Fruit fly (Drosophila melanogaster) whole organism, wandering third instar larva: ENCODE data around the gene SelT.

Experiments
- Abd-B ChIP-seq: fragments of >200 bp; optimal IDR thresholded peaks from 2 replicates; lab custom pipeline; 2017; ENCODE audit warnings: missing biosample characterization, missing genetic modification characterization
- CG32264 ChIP-seq: fragments of 200-800 bp; sonication (Bioruptor generic); optimal IDR thresholded peaks from 2 replicates; lab custom pipeline; 2016; ENCODE audit warnings: missing biosample characterization, missing genetic modification characterization
- CG9705 ChIP-seq: fragments of 200-800 bp; sonication (Bioruptor generic); optimal IDR thresholded peaks from 2 replicates; lab custom pipeline; 2018; ENCODE audit warnings: missing biosample characterization, mild to moderate bottlenecking, missing genetic modification characterization
- CrebA ChIP-seq: fragments of 200-800 bp; sonication (Bioruptor generic); optimal IDR thresholded peaks from 2 replicates; lab custom pipeline; 2016; ENCODE audit warnings: missing biosample characterization, mild to moderate bottlenecking, missing genetic modification characterization, borderline replicate concordance
- Dfd ChIP-seq: fragments of >200 bp; optimal IDR thresholded peaks from 2 replicates; lab custom pipeline; 2017; ENCODE audit warnings: missing biosample characterization, missing genetic modification characterization
- Dif ChIP-seq: fragments of 200-275, 200-300 bp; sonication (Bioruptor generic); optimal IDR thresholded peaks from 2 replicates; lab custom pipeline; 2018; ENCODE audit warnings: missing biosample characterization, missing genetic modification characterization; ENCODE audit not compliant: partially characterized antibody
- GATAd ChIP-seq: sonication (Bioruptor generic); optimal IDR thresholded peaks from 2 replicates; lab custom pipeline; 2016; ENCODE audit warnings: missing biosample characterization, missing genetic modification characterization
- HLH106 ChIP-seq: fragments of 200-800 bp; optimal IDR thresholded peaks from 3 replicates; lab custom pipeline; 2019; ENCODE audit warnings: missing biosample characterization, mild to moderate bottlenecking, missing genetic modification characterization, moderate library complexity
- Hnf4 ChIP-seq: fragments of 200-800 bp; sonication (Bioruptor generic); optimal IDR thresholded peaks from 2 replicates; lab custom pipeline; 2016; ENCODE audit warnings: missing biosample characterization, mild to moderate bottlenecking, missing genetic modification characterization
- Hr78 ChIP-seq: fragments of >200 bp; optimal IDR thresholded peaks from 2 replicates; lab custom pipeline; 2017; ENCODE audit warnings: missing biosample characterization, missing genetic modification characterization
- Hr83 ChIP-seq: fragments of 200-300 bp; sonication (Bioruptor generic); optimal IDR thresholded peaks from 2 replicates; lab custom pipeline; 2016; ENCODE audit warnings: missing biosample characterization, mild to moderate bottlenecking, missing genetic modification characterization, moderate library complexity; ENCODE audit not compliant: poor library complexity, severe bottlenecking
- Jra ChIP-seq: sonication (Bioruptor generic); optimal IDR thresholded peaks from 2 replicates; lab custom pipeline; 2016; ENCODE audit warnings: missing biosample characterization, missing genetic modification characterization
- Mio ChIP-seq: sonication (Bioruptor generic); optimal IDR thresholded peaks from 2 replicates; lab custom pipeline; 2016; ENCODE audit warnings: missing biosample characterization, missing genetic modification characterization
- Myc ChIP-seq: fragments of >200 bp; optimal IDR thresholded peaks from 2 replicates; lab custom pipeline; 2017
- N ChIP-seq: fragments of >200 bp; optimal IDR thresholded peaks from 2 replicates; lab custom pipeline; 2018; ENCODE audit warnings: missing biosample characterization, missing external identifiers, missing genetic modification characterization
- OdsH ChIP-seq: fragments of 200-800 bp; sonication (Bioruptor generic); optimal IDR thresholded peaks from 2 replicates; lab custom pipeline; 2016; ENCODE audit warnings: missing biosample characterization, mild to moderate bottlenecking, missing genetic modification characterization
- Rel ChIP-seq, 2 experiments: fragments of 200-800 bp; sonication (Bioruptor generic) in 1 of 2; optimal IDR thresholded peaks; 2 replicates in 1 of 2; 3 replicates in 1 of 2; lab custom pipeline; 2016 to 2019; ENCODE audit warnings: mild to moderate bottlenecking in 2 of 2, missing biosample characterization in 2 of 2, missing genetic modification characterization in 2 of 2, moderate library complexity in 1 of 2
- Sp1 ChIP-seq: fragments of 200-800 bp; sonication (Bioruptor generic); optimal IDR thresholded peaks from 3 replicates; lab custom pipeline; 2019; ENCODE audit warnings: missing biosample characterization, mild to moderate bottlenecking, missing genetic modification characterization, moderate library complexity
- Vsx2 ChIP-seq: fragments of 200-300, 225-300 bp; sonication (Bioruptor generic); optimal IDR thresholded peaks from 2 replicates; lab custom pipeline; 2018; ENCODE audit warnings: missing biosample characterization, missing genetic modification characterization; ENCODE audit not compliant: partially characterized antibody
- br ChIP-seq: fragments of 200-800 bp; sonication (Bioruptor generic); optimal IDR thresholded peaks from 2 replicates; lab custom pipeline; 2016; ENCODE audit warnings: missing biosample characterization, missing genetic modification characterization
- brk ChIP-seq: fragments of 200-800 bp; sonication (Bioruptor generic); optimal IDR thresholded peaks from 2 replicates; lab custom pipeline; 2016; ENCODE audit warnings: missing biosample characterization, mild to moderate bottlenecking, missing genetic modification characterization
- dl ChIP-seq, 2 experiments: fragments of 175-275, 200-275 bp in 1 of 2; fragments of 200-275 bp in 1 of 2; sonication (Bioruptor generic); optimal IDR thresholded peaks; lab custom pipeline; 2018; ENCODE audit warnings: mild to moderate bottlenecking in 2 of 2, missing biosample characterization in 2 of 2, missing genetic modification characterization in 2 of 2, moderate library complexity in 2 of 2; ENCODE audit not compliant: partially characterized antibody in 2 of 2, insufficient read depth in 1 of 2
- dmrt93B ChIP-seq: fragments of 200-800 bp; sonication (Bioruptor generic); optimal IDR thresholded peaks from 2 replicates; lab custom pipeline; 2018; ENCODE audit warnings: missing biosample characterization, mild to moderate bottlenecking, missing genetic modification characterization
- dsf ChIP-seq: sonication (Bioruptor generic); optimal IDR thresholded peaks from 2 replicates; lab custom pipeline; 2016; ENCODE audit warnings: missing biosample characterization, missing genetic modification characterization, borderline replicate concordance
- ey ChIP-seq: fragments of 200-800 bp; sonication (Bioruptor generic); optimal IDR thresholded peaks from 2 replicates; lab custom pipeline; 2016; ENCODE audit warnings: missing biosample characterization, missing genetic modification characterization
- foxo ChIP-seq, 2 experiments: fragments of 200-800 bp; sonication (Bioruptor generic); optimal IDR thresholded peaks; 2 replicates in 1 of 2; 3 replicates in 1 of 2; lab custom pipeline; 2016 to 2017; ENCODE audit warnings: missing biosample characterization in 2 of 2, missing genetic modification characterization in 2 of 2
- fru ChIP-seq: fragments of 200-800 bp; sonication (Bioruptor generic); optimal IDR thresholded peaks from 3 replicates; lab custom pipeline; 2016; ENCODE audit warnings: missing biosample characterization, mild to moderate bottlenecking, missing genetic modification characterization
- h ChIP-seq: fragments of 200-800 bp; sonication (Bioruptor generic); optimal IDR thresholded peaks from 3 replicates; lab custom pipeline; 2016; ENCODE audit warnings: missing biosample characterization, mild to moderate bottlenecking, missing genetic modification characterization
- jim ChIP-seq: fragments of 175-275, 200-325 bp; sonication (Bioruptor generic); optimal IDR thresholded peaks from 2 replicates; lab custom pipeline; 2016; ENCODE audit warnings: missing biosample characterization, mild to moderate bottlenecking, missing genetic modification characterization
- lola ChIP-seq: fragments of >200 bp; optimal IDR thresholded peaks from 2 replicates; lab custom pipeline; 2017; ENCODE audit warnings: missing biosample characterization, missing genetic modification characterization
- pan ChIP-seq: fragments of >200 bp; optimal IDR thresholded peaks from 2 replicates; lab custom pipeline; 2017
- psq ChIP-seq: fragments of 200-800 bp; sonication (Bioruptor generic); optimal IDR thresholded peaks from 3 replicates; lab custom pipeline; 2017; ENCODE audit warnings: missing biosample characterization, mild to moderate bottlenecking, missing genetic modification characterization, moderate library complexity
- rgr ChIP-seq: fragments of 200-800 bp; sonication (Bioruptor generic); optimal IDR thresholded peaks from 3 replicates; lab custom pipeline; 2016; ENCODE audit warnings: missing biosample characterization, mild to moderate bottlenecking, missing genetic modification characterization
- sage ChIP-seq: fragments of 200-800 bp; sonication (Bioruptor generic); optimal IDR thresholded peaks from 2 replicates; lab custom pipeline; 2016; ENCODE audit warnings: missing biosample characterization, mild to moderate bottlenecking, missing genetic modification characterization
- sv ChIP-seq: fragments of 200-800 bp; sonication (Bioruptor generic); optimal IDR thresholded peaks from 3 replicates; lab custom pipeline; 2016; ENCODE audit warnings: missing biosample characterization, missing genetic modification characterization
- tai ChIP-seq: sonication (Bioruptor generic); optimal IDR thresholded peaks from 2 replicates; lab custom pipeline; 2016; ENCODE audit warnings: missing biosample characterization, missing genetic modification characterization
- usp ChIP-seq: fragments of >200 bp; optimal IDR thresholded peaks from 2 replicates; lab custom pipeline; 2017; ENCODE audit warnings: missing biosample characterization, missing genetic modification characterization
- woc ChIP-seq: sonication (Bioruptor generic); optimal IDR thresholded peaks from 2 replicates; lab custom pipeline; 2016; ENCODE audit warnings: missing biosample characterization, mild to moderate bottlenecking, missing genetic modification characterization

SelT gene

DNA sequence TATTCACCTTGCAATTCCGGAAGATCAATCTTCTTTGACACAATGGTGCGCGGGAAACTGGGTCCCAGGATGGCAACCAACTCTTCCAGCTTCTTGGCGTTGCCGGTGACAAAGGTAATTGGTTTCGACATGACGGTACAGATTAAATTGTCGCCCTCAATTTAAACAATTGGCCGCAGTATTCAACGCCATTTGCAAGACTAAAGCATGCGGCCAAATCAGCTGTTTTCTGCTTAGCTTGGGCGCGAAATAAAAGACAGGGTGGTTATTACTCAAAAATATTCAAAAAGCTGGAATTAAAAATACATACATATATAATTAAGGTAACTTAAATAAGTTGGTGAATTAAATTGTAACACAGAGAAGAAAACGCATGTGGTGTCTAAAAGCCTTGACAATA, 31.6 kb upstream of the SelT start, which contains the start of gene CG8891:
TSS of gene CG8891 (minus strand) at position 242 of the 400 bp plus-strand sequence.
- TF ChIP-seq Dif (GFP tag; lab: Kevin White, UChicago) = no peak
- TF ChIP-seq Vsx2 (GFP tag; lab: Kevin White, UChicago) = no peak
- TF ChIP-seq jim = no peak
- no peak for TF ChIP-seq HLH106
- no peak for TF ChIP-seq Mio (GFP tag; lab: Kevin White, UChicago)
- no peak for TF ChIP-seq Rel (GFP tag; optimal IDR thresholded peaks at IDR 0.05; lab: Kevin White, UChicago)
- no peak for TF ChIP-seq Rel (tag; optimal IDR thresholded peaks at IDR 0.05; lab: Kevin White, UChicago)
- TF ChIP-seq Hr78 (GFP tag; lab: Kevin White, UChicago) = no peak
- TF ChIP-seq Abd-B (GFP tag; lab: Kevin White, UChicago) = no peak
- TF ChIP-seq Myc (lab: Kevin White, UChicago) = no peak
- no peak for TF ChIP-seq Hnf4 (GFP tag; lab: Kevin White, UChicago)
- no peak for TF ChIP-seq CG32264
- no peak for TF ChIP-seq GATAd (GFP tag; lab: Kevin White, UChicago)

DNA sequence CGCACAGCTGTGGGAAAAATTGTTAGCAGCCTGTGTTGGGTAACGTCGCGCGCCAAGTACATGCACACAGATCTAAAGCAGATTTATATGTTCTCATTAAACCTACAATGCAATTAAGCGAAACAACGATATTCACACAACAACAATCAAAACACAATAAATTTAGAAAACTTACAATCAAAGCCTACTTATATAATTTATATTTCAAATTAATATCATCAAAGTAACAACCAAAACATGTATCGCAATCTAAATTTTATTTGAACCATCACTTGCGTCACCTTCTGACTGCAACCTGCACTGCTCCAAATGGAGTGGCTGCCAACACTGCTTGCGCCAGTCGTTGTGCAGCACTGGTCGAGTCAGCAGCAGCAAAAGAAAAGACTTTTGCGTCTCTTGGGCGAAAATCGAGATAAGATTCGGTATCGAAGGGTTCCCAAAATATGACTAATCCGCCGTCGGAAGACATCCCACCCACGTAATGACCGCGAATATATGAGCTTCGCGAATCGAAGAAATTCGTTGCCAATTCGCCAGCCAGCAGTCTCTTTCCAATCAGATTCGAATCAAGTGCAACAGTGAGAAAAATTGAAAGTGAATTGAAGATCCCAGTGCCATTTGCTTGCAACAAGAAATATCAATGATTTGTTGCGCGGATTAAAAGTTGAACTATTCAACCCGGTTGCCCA, 29.3 kb upstream of the SelT start, which contains the start of the genes CG8892 and CG34126:
TSS of gene CG8892 (minus strand) at position 315 of the 689 bp plus-strand sequence.
TSS of gene CG34126 (plus strand) at position 337 of the 689 bp plus-strand sequence.
- TF ChIP-seq h (GFP tag; lab: Kevin White, UChicago) (peak; percentile 98), Jra (GFP tag; lab: Kevin White, UChicago) (peak; percentile 97), jim (peak; percentile 93), dl (GFP tag; optimal IDR thresholded peaks at IDR 0.05; lab: Kevin White, UChicago; ENCODE audit: insufficient read depth in 1 of 2, partially characterized antibody in 2 of 2) (no peak), dsf (GFP tag; lab: Kevin White, UChicago) (peak; percentile 95), HLH106 (peak; percentile 99), Rel (GFP tag; optimal IDR thresholded peaks at IDR 0.05; lab: Kevin White, UChicago) (peak; percentile 89), Rel (tag; optimal IDR thresholded peaks at IDR 0.05; lab: Kevin White, UChicago) (peak; percentile 87), Dfd (no peak), N (GFP tag; lab: Kevin White, UChicago) (no peak), br (GFP tag; lab: Kevin White, UChicago) (peak; percentile 98), CrebA (GFP tag; lab: Kevin White, UChicago) (no peak), brk (GFP tag; lab: Kevin White, UChicago) (peak; percentile 95), pan (lab: Kevin White, UChicago) (no peak), Abd-B (GFP tag; lab: Kevin White, UChicago) (no peak), Myc (lab: Kevin White, UChicago) (peak; percentile 62), sv (peak; percentile 99), usp (GFP tag; lab: Kevin White, UChicago) (no peak), Hr83 (peak; percentile 97), Mio (GFP tag; lab: Kevin White, UChicago) (peak; percentile 92), foxo (GFP tag; optimal IDR thresholded peaks at IDR 0.05; lab: Kevin White, UChicago) (peak; percentile 91 to 99), rgr (GFP tag; lab: Kevin White, UChicago) (peak; percentile 98), woc (GFP tag; lab: Kevin White, UChicago) (peak; percentile 98), lola (GFP tag; lab: Kevin White, UChicago) (no peak), CG9705 (GFP tag; lab: Kevin White, UChicago) (peak; percentile 98), fru (GFP tag; lab: Kevin White, UChicago) (peak; percentile 98), Hr78 (GFP tag; lab: Kevin White, UChicago) (no peak), Dif (GFP tag; lab: Kevin White, UChicago) (no peak), tai (GFP tag; lab: Kevin White, UChicago) (no peak), sage (peak; percentile 91), CG32264 (peak; percentile 93), GATAd (GFP tag; lab: Kevin White, UChicago) (peak; percentile 94), Vsx2 (GFP tag; lab: Kevin White, UChicago) (no peak), Sp1 (GFP tag; lab: Kevin White, UChicago) (peak; percentile 97), psq (peak; percentile 97), ey (peak; percentile 97), Hnf4 (GFP tag; lab: Kevin White, UChicago) (peak; percentile 98), OdsH (peak; percentile 97), dmrt93B (GFP tag; lab: Kevin White, UChicago) (peak; percentile 99)
- TF ChIP-seq, all 38 proteins: peak for 26
